Worm (Caenorhabditis elegans): ENCODE data around the gene gmpr-1.

DNA sequence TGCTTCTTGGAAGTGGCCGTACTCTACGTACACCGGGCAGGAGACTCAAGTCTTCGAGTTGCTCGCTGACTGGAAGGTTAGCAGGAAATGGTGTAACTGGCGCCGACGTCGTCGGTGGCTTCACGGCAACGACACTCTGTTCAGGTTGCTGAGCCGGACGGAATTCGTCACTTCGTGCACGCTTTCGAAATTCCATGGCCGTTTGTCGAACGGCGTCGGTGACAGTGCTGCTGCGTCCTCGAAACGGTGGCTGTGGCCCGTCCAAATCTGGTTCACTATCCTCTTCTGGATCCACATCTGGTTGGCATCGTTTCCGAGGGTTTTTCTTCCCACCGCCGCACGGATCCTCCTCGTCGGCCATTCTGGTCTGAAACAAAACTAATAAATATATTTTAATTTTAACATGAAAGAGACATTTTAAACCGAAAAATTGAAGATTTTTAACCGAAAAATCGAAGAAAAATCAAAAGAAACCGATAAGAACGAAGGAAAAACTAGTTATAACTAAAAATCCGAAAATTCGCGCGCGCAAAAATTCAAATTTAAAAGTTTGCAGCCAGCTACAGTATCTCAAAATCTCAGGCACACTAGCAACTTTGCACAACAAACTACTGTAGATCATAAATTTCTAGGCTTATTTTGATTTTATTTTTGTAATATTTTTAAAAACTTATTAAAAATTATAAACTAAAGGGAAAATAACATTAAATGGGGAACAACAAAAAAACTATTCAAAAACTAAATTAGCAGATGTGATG is 4.8 kb upstream of the gmpr-1 start, which contains the start of gene F32D1.7:
- TF ChIP-seq daf-12 (tag; optimal IDR thresholded peaks at IDR 0.05) (no peak), snpc-4 (tag; optimal IDR thresholded peaks at IDR 0.05) (no peak), tbx-2 (tag; optimal IDR thresholded peaks at IDR 0.05) (no peak), egl-5 (tag; optimal IDR thresholded peaks at IDR 0.05) (no peak), ceh-82 (tag; optimal IDR thresholded peaks at IDR 0.05) (no peak), ztf-11 (tag; optimal IDR thresholded peaks at IDR 0.05) (no peak), ztf-4 (tag; optimal IDR thresholded peaks at IDR 0.05) (no peak)

All from whole organism, L3 larva.